Worm (Caenorhabditis elegans) whole organism, mixed stage, embryonic: ENCODE data around the gene rbm-39.

ENCODE experiments used
- M03D4.4 ChIP-seq: sonication (generic microtip); optimal IDR thresholded peaks from 2 replicates; lab custom pipeline; 2017; ENCODE audit warnings: mild to moderate bottlenecking, missing genetic modification characterization, missing compliant biosample characterization
- bed-3 ChIP-seq: fragments of 200-800 bp; sonication (Bioruptor generic); optimal IDR thresholded peaks from 3 replicates; lab custom pipeline; 2018; ENCODE audit warnings: mild to moderate bottlenecking, missing genetic modification characterization, moderate library complexity, missing compliant biosample characterization
- blmp-1 ChIP-seq: fragments of 150-350 bp; optimal IDR thresholded peaks from 2 replicates; lab custom pipeline; 2014; ENCODE audit warnings: missing biosample characterization, missing genetic modification characterization
- ceh-39 ChIP-seq: fragments of 150-350 bp; optimal IDR thresholded peaks from 2 replicates; lab custom pipeline; 2014; ENCODE audit warnings: missing biosample characterization, missing genetic modification characterization
- ceh-43 ChIP-seq: fragments of 200-800 bp; sonication (Bioruptor generic); optimal IDR thresholded peaks from 2 replicates; lab custom pipeline; 2018; ENCODE audit warnings: mild to moderate bottlenecking, missing genetic modification characterization, moderate library complexity, missing compliant biosample characterization
- ceh-83 ChIP-seq: fragments of 200-800 bp; sonication (Bioruptor generic); optimal IDR thresholded peaks from 2 replicates; lab custom pipeline; 2018; ENCODE audit warnings: mild to moderate bottlenecking, missing genetic modification characterization, missing compliant biosample characterization
- ces-1 ChIP-seq: fragments of 150-350 bp; optimal IDR thresholded peaks from 2 replicates; lab custom pipeline; 2014; ENCODE audit warnings: missing biosample characterization, missing genetic modification reagents, missing genetic modification characterization
- cnd-1 ChIP-seq: fragments of 200-800 bp; sonication (Bioruptor generic); optimal IDR thresholded peaks from 2 replicates; lab custom pipeline; 2018; ENCODE audit warnings: mild to moderate bottlenecking, missing genetic modification characterization, missing compliant biosample characterization
- drap-1 ChIP-seq: fragments of 200-800 bp; sonication (Bioruptor generic); optimal IDR thresholded peaks from 3 replicates; lab custom pipeline; 2018; ENCODE audit warnings: mild to moderate bottlenecking, missing genetic modification characterization, missing compliant biosample characterization
- elt-1 ChIP-seq: sonication (generic microtip); optimal IDR thresholded peaks from 2 replicates; lab custom pipeline; 2017; ENCODE audit warnings: missing genetic modification characterization, mild to moderate bottlenecking, missing compliant biosample characterization, antibody characterized with exemption, moderate library complexity, borderline replicate concordance; ENCODE audit not compliant: insufficient read depth
- elt-3 ChIP-seq: fragments of 150-350 bp; optimal IDR thresholded peaks from 2 replicates; lab custom pipeline; 2014; ENCODE audit warnings: missing biosample characterization, missing genetic modification characterization
- flh-1 ChIP-seq: fragments of 200-800 bp; sonication (Bioruptor generic); optimal IDR thresholded peaks from 2 replicates; lab custom pipeline; 2018; ENCODE audit warnings: mild to moderate bottlenecking, missing genetic modification characterization, moderate library complexity, missing compliant biosample characterization
- ham-2 ChIP-seq: fragments of 200-800 bp; sonication (Bioruptor generic); optimal IDR thresholded peaks from 2 replicates; lab custom pipeline; 2018; ENCODE audit warnings: mild to moderate bottlenecking, missing genetic modification characterization, missing compliant biosample characterization
- hlh-1 ChIP-seq: fragments of 150-350 bp; optimal IDR thresholded peaks from 2 replicates; lab custom pipeline; 2014; ENCODE audit warnings: missing biosample characterization, missing genetic modification reagents, missing genetic modification characterization
- lin-13 ChIP-seq: fragments of 150-350 bp; optimal IDR thresholded peaks from 2 replicates; lab custom pipeline; 2014; ENCODE audit warnings: missing biosample characterization, missing genetic modification characterization
- lin-32 ChIP-seq: fragments of 200-800 bp; sonication (Bioruptor generic); optimal IDR thresholded peaks from 2 replicates; lab custom pipeline; 2018; ENCODE audit warnings: mild to moderate bottlenecking, missing genetic modification characterization, missing compliant biosample characterization
- lsy-2 ChIP-seq: fragments of 150-350 bp; optimal IDR thresholded peaks from 2 replicates; lab custom pipeline; 2014; ENCODE audit warnings: missing biosample characterization, missing genetic modification characterization
- mab-5 ChIP-seq: fragments of 150-350 bp; optimal IDR thresholded peaks from 2 replicates; lab custom pipeline; 2014; ENCODE audit warnings: missing biosample characterization, missing genetic modification characterization
- mep-1 ChIP-seq: fragments of 150-350 bp; optimal IDR thresholded peaks from 2 replicates; lab custom pipeline; 2017; ENCODE audit warnings: missing biosample characterization, missing genetic modification reagents, missing genetic modification characterization, inconsistent platforms
- mls-2 ChIP-seq: sonication (generic microtip); optimal IDR thresholded peaks from 2 replicates; lab custom pipeline; 2016; ENCODE audit warnings: mild to moderate bottlenecking, missing genetic modification characterization, moderate library complexity, missing compliant biosample characterization
- nhr-12 ChIP-seq: fragments of 150-350 bp; optimal IDR thresholded peaks from 2 replicates; lab custom pipeline; 2014; ENCODE audit warnings: missing biosample characterization, missing genetic modification characterization
- nhr-2 ChIP-seq: fragments of 150-350 bp; optimal IDR thresholded peaks from 2 replicates; lab custom pipeline; 2014; ENCODE audit warnings: missing biosample characterization, missing genetic modification characterization
- nhr-237 ChIP-seq: fragments of 150-350 bp; optimal IDR thresholded peaks from 2 replicates; lab custom pipeline; 2014; ENCODE audit warnings: missing biosample characterization, missing genetic modification characterization
- nhr-28 ChIP-seq: fragments of 150-350 bp; optimal IDR thresholded peaks from 2 replicates; lab custom pipeline; 2014; ENCODE audit warnings: missing biosample characterization, missing genetic modification characterization
- nhr-76 ChIP-seq: sonication (generic microtip); optimal IDR thresholded peaks from 2 replicates; lab custom pipeline; 2017; ENCODE audit warnings: missing biosample characterization, missing genetic modification characterization
- pha-4 ChIP-seq: fragments of 150-350 bp; optimal IDR thresholded peaks from 2 replicates; lab custom pipeline; 2018; ENCODE audit warnings: missing biosample characterization, missing genetic modification reagents, missing genetic modification characterization
- sem-2 ChIP-seq: fragments of 200-800 bp; sonication (Bioruptor generic); optimal IDR thresholded peaks from 2 replicates; lab custom pipeline; 2018; ENCODE audit warnings: mild to moderate bottlenecking, missing genetic modification characterization, missing compliant biosample characterization
- snpc-4 ChIP-seq: fragments of 150-350 bp; optimal IDR thresholded peaks from 2 replicates; lab custom pipeline; 2014; ENCODE audit warnings: missing biosample characterization, missing genetic modification characterization
- sptf-1 ChIP-seq: sonication (generic microtip); optimal IDR thresholded peaks from 2 replicates; lab custom pipeline; 2017; ENCODE audit warnings: mild to moderate bottlenecking, missing genetic modification characterization, moderate library complexity, missing compliant biosample characterization
- tbx-8 ChIP-seq: fragments of 200-800 bp; sonication (Bioruptor generic); optimal IDR thresholded peaks from 2 replicates; lab custom pipeline; 2018; ENCODE audit warnings: mild to moderate bottlenecking, missing genetic modification characterization, moderate library complexity, missing compliant biosample characterization
- unc-120 ChIP-seq: sonication (generic microtip); optimal IDR thresholded peaks from 2 replicates; lab custom pipeline; 2017; ENCODE audit warnings: missing genetic modification characterization, missing compliant biosample characterization; ENCODE audit not compliant: poor library complexity, severe bottlenecking
- unc-39 ChIP-seq: fragments of 150-350 bp; optimal IDR thresholded peaks from 2 replicates; lab custom pipeline; 2014; ENCODE audit warnings: missing biosample characterization, missing genetic modification characterization
- unc-62 ChIP-seq: fragments of 150-350 bp; optimal IDR thresholded peaks from 2 replicates; lab custom pipeline; 2014; ENCODE audit warnings: missing biosample characterization, missing genetic modification reagents, missing genetic modification characterization
- zip-8 ChIP-seq: fragments of 150-350 bp; optimal IDR thresholded peaks from 2 replicates; lab custom pipeline; 2014; ENCODE audit warnings: missing biosample characterization, missing genetic modification characterization
- ztf-11 ChIP-seq: fragments of 150-350 bp; optimal IDR thresholded peaks from 2 replicates; lab custom pipeline; 2014; ENCODE audit warnings: missing biosample characterization, missing genetic modification characterization

Gene rbm-39

ce11 chrIV:1012447-1012846 lies at the start of gene rbm-39:
TSS of gene rbm-39 (plus strand) at chrIV:1012624.
- TF ChIP-seq blmp-1 (no peak), cnd-1 (tag; lab: Kevin White, UChicago) (no peak), lsy-2 (tag; lab: Kevin White, UChicago) (peak; percentile 82), unc-39 (no peak), bed-3 (GFP tag; lab: Kevin White, UChicago) (no peak), hlh-1 (tag; lab: Kevin White, UChicago) (peak; percentile 15), ces-1 (GFP tag; lab: Kevin White, UChicago) (peak; percentile 97), ham-2 (GFP tag; lab: Kevin White, UChicago) (no peak), elt-3 (tag; lab: Kevin White, UChicago) (no peak), nhr-237 (tag; lab: Kevin White, UChicago) (peak; percentile 50), ztf-11 (tag; lab: Kevin White, UChicago) (no peak), unc-120 (tag; lab: Kevin White, UChicago) (peak; percentile 7), nhr-2 (tag; lab: Kevin White, UChicago) (no peak), mab-5 (tag; lab: Kevin White, UChicago) (no peak), nhr-12 (tag; lab: Kevin White, UChicago) (no peak), snpc-4 (tag; lab: Kevin White, UChicago) (no peak), M03D4.4 (no peak), ceh-83 (GFP tag; lab: Kevin White, UChicago) (no peak), flh-1 (GFP tag; lab: Kevin White, UChicago) (no peak), tbx-8 (GFP tag; lab: Kevin White, UChicago) (no peak), lin-32 (GFP tag; lab: Kevin White, UChicago) (no peak), mls-2 (tag; lab: Kevin White, UChicago) (no peak), nhr-28 (tag; lab: Kevin White, UChicago) (no peak), sem-2 (no peak), lin-13 (peak; percentile 80), nhr-76 (tag; lab: Kevin White, UChicago) (no peak), elt-1 (tag; lab: Kevin White, UChicago) (no peak), ceh-39 (peak; percentile 77), zip-8 (tag; lab: Kevin White, UChicago) (no peak), mep-1 (tag; lab: Kevin White, UChicago) (peak; percentile 82), pha-4 (peak; percentile 74), ceh-43 (GFP tag; lab: Kevin White, UChicago) (no peak), sptf-1 (tag; lab: Kevin White, UChicago) (no peak), unc-62 (GFP tag; lab: Kevin White, UChicago) (no peak), drap-1 (no peak)

- no peak for TF ChIP-seq tbx-8 (GFP tag; lab: Kevin White, UChicago)
- TF ChIP-seq, all 35 proteins: peak for 0
These were observed 41.3 kb upstream of the rbm-39 start for ce11 chrIV:971122-971521.

- TF ChIP-seq sem-2 (no peak), nhr-2 (tag; lab: Kevin White, UChicago) (no peak), nhr-12 (tag; lab: Kevin White, UChicago) (no peak), unc-62 (GFP tag; lab: Kevin White, UChicago) (no peak)
These were observed 40.0 kb upstream of the rbm-39 start for ce11 chrIV:972401-972800.

- TF ChIP-seq sptf-1 (tag; lab: Kevin White, UChicago), result peak; percentile 29
- no peak for TF ChIP-seq lin-32 (GFP tag; lab: Kevin White, UChicago)
- no peak for TF ChIP-seq nhr-28 (tag; lab: Kevin White, UChicago)
These were observed 39.5 kb upstream of the rbm-39 start for ce11 chrIV:972811-973428.
